Fruit fly (Drosophila melanogaster) whole organism, wandering third instar larva: ENCODE data around the gene Mcm2.

Experiments used
- Abd-B ChIP-seq: fragments of >200 bp; optimal IDR thresholded peaks from 2 replicates; lab custom pipeline; 2017; ENCODE audit warnings: missing biosample characterization, missing genetic modification characterization
- CG32264 ChIP-seq: fragments of 200-800 bp; sonication (Bioruptor generic); optimal IDR thresholded peaks from 2 replicates; lab custom pipeline; 2016; ENCODE audit warnings: missing biosample characterization, missing genetic modification characterization
- CG9705 ChIP-seq: fragments of 200-800 bp; sonication (Bioruptor generic); optimal IDR thresholded peaks from 2 replicates; lab custom pipeline; 2018; ENCODE audit warnings: missing biosample characterization, mild to moderate bottlenecking, missing genetic modification characterization
- CrebA ChIP-seq: fragments of 200-800 bp; sonication (Bioruptor generic); optimal IDR thresholded peaks from 2 replicates; lab custom pipeline; 2016; ENCODE audit warnings: missing biosample characterization, mild to moderate bottlenecking, missing genetic modification characterization, borderline replicate concordance
- Dfd ChIP-seq: fragments of >200 bp; optimal IDR thresholded peaks from 2 replicates; lab custom pipeline; 2017; ENCODE audit warnings: missing biosample characterization, missing genetic modification characterization
- Dif ChIP-seq: fragments of 200-275, 200-300 bp; sonication (Bioruptor generic); optimal IDR thresholded peaks from 2 replicates; lab custom pipeline; 2018; ENCODE audit warnings: missing biosample characterization, missing genetic modification characterization; ENCODE audit not compliant: partially characterized antibody
- GATAd ChIP-seq: sonication (Bioruptor generic); optimal IDR thresholded peaks from 2 replicates; lab custom pipeline; 2016; ENCODE audit warnings: missing biosample characterization, missing genetic modification characterization
- HLH106 ChIP-seq: fragments of 200-800 bp; optimal IDR thresholded peaks from 3 replicates; lab custom pipeline; 2019; ENCODE audit warnings: missing biosample characterization, mild to moderate bottlenecking, missing genetic modification characterization, moderate library complexity
- Hnf4 ChIP-seq: fragments of 200-800 bp; sonication (Bioruptor generic); optimal IDR thresholded peaks from 2 replicates; lab custom pipeline; 2016; ENCODE audit warnings: missing biosample characterization, mild to moderate bottlenecking, missing genetic modification characterization
- Hr78 ChIP-seq: fragments of >200 bp; optimal IDR thresholded peaks from 2 replicates; lab custom pipeline; 2017; ENCODE audit warnings: missing biosample characterization, missing genetic modification characterization
- Hr83 ChIP-seq: fragments of 200-300 bp; sonication (Bioruptor generic); optimal IDR thresholded peaks from 2 replicates; lab custom pipeline; 2016; ENCODE audit warnings: missing biosample characterization, mild to moderate bottlenecking, missing genetic modification characterization, moderate library complexity; ENCODE audit not compliant: poor library complexity, severe bottlenecking
- Jra ChIP-seq: sonication (Bioruptor generic); optimal IDR thresholded peaks from 2 replicates; lab custom pipeline; 2016; ENCODE audit warnings: missing biosample characterization, missing genetic modification characterization
- Mio ChIP-seq: sonication (Bioruptor generic); optimal IDR thresholded peaks from 2 replicates; lab custom pipeline; 2016; ENCODE audit warnings: missing biosample characterization, missing genetic modification characterization
- Myc ChIP-seq: fragments of >200 bp; optimal IDR thresholded peaks from 2 replicates; lab custom pipeline; 2017
- N ChIP-seq: fragments of >200 bp; optimal IDR thresholded peaks from 2 replicates; lab custom pipeline; 2018; ENCODE audit warnings: missing biosample characterization, missing external identifiers, missing genetic modification characterization
- OdsH ChIP-seq: fragments of 200-800 bp; sonication (Bioruptor generic); optimal IDR thresholded peaks from 2 replicates; lab custom pipeline; 2016; ENCODE audit warnings: missing biosample characterization, mild to moderate bottlenecking, missing genetic modification characterization
- Rel ChIP-seq, 2 experiments: fragments of 200-800 bp; sonication (Bioruptor generic) in 1 of 2; optimal IDR thresholded peaks; 2 replicates in 1 of 2; 3 replicates in 1 of 2; lab custom pipeline; 2016 to 2019; ENCODE audit warnings: mild to moderate bottlenecking in 2 of 2, missing biosample characterization in 2 of 2, missing genetic modification characterization in 2 of 2, moderate library complexity in 1 of 2
- Sp1 ChIP-seq: fragments of 200-800 bp; sonication (Bioruptor generic); optimal IDR thresholded peaks from 3 replicates; lab custom pipeline; 2019; ENCODE audit warnings: missing biosample characterization, mild to moderate bottlenecking, missing genetic modification characterization, moderate library complexity
- Vsx2 ChIP-seq: fragments of 200-300, 225-300 bp; sonication (Bioruptor generic); optimal IDR thresholded peaks from 2 replicates; lab custom pipeline; 2018; ENCODE audit warnings: missing biosample characterization, missing genetic modification characterization; ENCODE audit not compliant: partially characterized antibody
- br ChIP-seq: fragments of 200-800 bp; sonication (Bioruptor generic); optimal IDR thresholded peaks from 2 replicates; lab custom pipeline; 2016; ENCODE audit warnings: missing biosample characterization, missing genetic modification characterization
- brk ChIP-seq: fragments of 200-800 bp; sonication (Bioruptor generic); optimal IDR thresholded peaks from 2 replicates; lab custom pipeline; 2016; ENCODE audit warnings: missing biosample characterization, mild to moderate bottlenecking, missing genetic modification characterization
- dl ChIP-seq, 2 experiments: fragments of 175-275, 200-275 bp in 1 of 2; fragments of 200-275 bp in 1 of 2; sonication (Bioruptor generic); optimal IDR thresholded peaks; lab custom pipeline; 2018; ENCODE audit warnings: mild to moderate bottlenecking in 2 of 2, missing biosample characterization in 2 of 2, missing genetic modification characterization in 2 of 2, moderate library complexity in 2 of 2; ENCODE audit not compliant: partially characterized antibody in 2 of 2, insufficient read depth in 1 of 2
- dmrt93B ChIP-seq: fragments of 200-800 bp; sonication (Bioruptor generic); optimal IDR thresholded peaks from 2 replicates; lab custom pipeline; 2018; ENCODE audit warnings: missing biosample characterization, mild to moderate bottlenecking, missing genetic modification characterization
- dsf ChIP-seq: sonication (Bioruptor generic); optimal IDR thresholded peaks from 2 replicates; lab custom pipeline; 2016; ENCODE audit warnings: missing biosample characterization, missing genetic modification characterization, borderline replicate concordance
- ey ChIP-seq: fragments of 200-800 bp; sonication (Bioruptor generic); optimal IDR thresholded peaks from 2 replicates; lab custom pipeline; 2016; ENCODE audit warnings: missing biosample characterization, missing genetic modification characterization
- foxo ChIP-seq, 2 experiments: fragments of 200-800 bp; sonication (Bioruptor generic); optimal IDR thresholded peaks; 2 replicates in 1 of 2; 3 replicates in 1 of 2; lab custom pipeline; 2016 to 2017; ENCODE audit warnings: missing biosample characterization in 2 of 2, missing genetic modification characterization in 2 of 2
- fru ChIP-seq: fragments of 200-800 bp; sonication (Bioruptor generic); optimal IDR thresholded peaks from 3 replicates; lab custom pipeline; 2016; ENCODE audit warnings: missing biosample characterization, mild to moderate bottlenecking, missing genetic modification characterization
- h ChIP-seq: fragments of 200-800 bp; sonication (Bioruptor generic); optimal IDR thresholded peaks from 3 replicates; lab custom pipeline; 2016; ENCODE audit warnings: missing biosample characterization, mild to moderate bottlenecking, missing genetic modification characterization
- jim ChIP-seq: fragments of 175-275, 200-325 bp; sonication (Bioruptor generic); optimal IDR thresholded peaks from 2 replicates; lab custom pipeline; 2016; ENCODE audit warnings: missing biosample characterization, mild to moderate bottlenecking, missing genetic modification characterization
- lola ChIP-seq: fragments of >200 bp; optimal IDR thresholded peaks from 2 replicates; lab custom pipeline; 2017; ENCODE audit warnings: missing biosample characterization, missing genetic modification characterization
- pan ChIP-seq: fragments of >200 bp; optimal IDR thresholded peaks from 2 replicates; lab custom pipeline; 2017
- psq ChIP-seq: fragments of 200-800 bp; sonication (Bioruptor generic); optimal IDR thresholded peaks from 3 replicates; lab custom pipeline; 2017; ENCODE audit warnings: missing biosample characterization, mild to moderate bottlenecking, missing genetic modification characterization, moderate library complexity
- rgr ChIP-seq: fragments of 200-800 bp; sonication (Bioruptor generic); optimal IDR thresholded peaks from 3 replicates; lab custom pipeline; 2016; ENCODE audit warnings: missing biosample characterization, mild to moderate bottlenecking, missing genetic modification characterization
- sage ChIP-seq: fragments of 200-800 bp; sonication (Bioruptor generic); optimal IDR thresholded peaks from 2 replicates; lab custom pipeline; 2016; ENCODE audit warnings: missing biosample characterization, mild to moderate bottlenecking, missing genetic modification characterization
- sv ChIP-seq: fragments of 200-800 bp; sonication (Bioruptor generic); optimal IDR thresholded peaks from 3 replicates; lab custom pipeline; 2016; ENCODE audit warnings: missing biosample characterization, missing genetic modification characterization
- tai ChIP-seq: sonication (Bioruptor generic); optimal IDR thresholded peaks from 2 replicates; lab custom pipeline; 2016; ENCODE audit warnings: missing biosample characterization, missing genetic modification characterization
- usp ChIP-seq: fragments of >200 bp; optimal IDR thresholded peaks from 2 replicates; lab custom pipeline; 2017; ENCODE audit warnings: missing biosample characterization, missing genetic modification characterization
- woc ChIP-seq: sonication (Bioruptor generic); optimal IDR thresholded peaks from 2 replicates; lab custom pipeline; 2016; ENCODE audit warnings: missing biosample characterization, mild to moderate bottlenecking, missing genetic modification characterization

The Mcm2 gene

dm6 chr3R:8233864-8234263 lies 30.9 kb upstream of the Mcm2 start:
- TF ChIP-seq GATAd (GFP tag; lab: Kevin White, UChicago) (no peak), rgr (GFP tag; lab: Kevin White, UChicago) (peak; percentile 41), h (GFP tag; lab: Kevin White, UChicago) (no peak), dsf (GFP tag; lab: Kevin White, UChicago) (no peak), Myc (lab: Kevin White, UChicago) (no peak), psq (GFP tag; lab: Kevin White, UChicago) (no peak), Hr78 (GFP tag; lab: Kevin White, UChicago) (no peak), brk (GFP tag; lab: Kevin White, UChicago) (no peak), Mio (GFP tag; lab: Kevin White, UChicago) (no peak), Dfd (GFP tag; lab: Kevin White, UChicago) (no peak), Hnf4 (GFP tag; lab: Kevin White, UChicago) (peak; percentile 28), br (GFP tag; lab: Kevin White, UChicago) (peak; percentile 18), CrebA (GFP tag; lab: Kevin White, UChicago) (no peak), foxo (GFP tag; optimal IDR thresholded peaks at IDR 0.05; lab: Kevin White, UChicago) (peak in 1 of 2 experiments; percentile 21), Rel (GFP tag; optimal IDR thresholded peaks at IDR 0.05; lab: Kevin White, UChicago) (no peak), Rel (tag; optimal IDR thresholded peaks at IDR 0.05; lab: Kevin White, UChicago) (no peak), fru (GFP tag; lab: Kevin White, UChicago) (no peak), lola (GFP tag; lab: Kevin White, UChicago) (no peak), ey (GFP tag; lab: Kevin White, UChicago) (peak; percentile 36), HLH106 (tag; lab: Kevin White, UChicago) (no peak), sv (GFP tag; lab: Kevin White, UChicago) (no peak), CG9705 (GFP tag; lab: Kevin White, UChicago) (no peak), usp (GFP tag; lab: Kevin White, UChicago) (no peak), tai (GFP tag; lab: Kevin White, UChicago) (no peak), OdsH (GFP tag; lab: Kevin White, UChicago) (no peak), dmrt93B (no peak), woc (GFP tag; lab: Kevin White, UChicago) (no peak), CG32264 (GFP tag; lab: Kevin White, UChicago) (no peak), pan (lab: Kevin White, UChicago) (no peak), Dif (GFP tag; lab: Kevin White, UChicago) (no peak), dl (GFP tag; optimal IDR thresholded peaks at IDR 0.05; lab: Kevin White, UChicago; ENCODE audit: insufficient read depth in 1 of 2, partially characterized antibody in 2 of 2) (no peak), N (GFP tag; lab: Kevin White, UChicago) (no peak)

dm6 chr3R:8239472-8240301 lies 25.1 kb upstream of the Mcm2 start:
- no peak for TF ChIP-seq Dif (GFP tag; lab: Kevin White, UChicago)
- peak; percentile 69 for TF ChIP-seq dmrt93B
- peak; percentile 66 for TF ChIP-seq CG9705 (GFP tag; lab: Kevin White, UChicago)
- no peak for TF ChIP-seq jim (GFP tag; lab: Kevin White, UChicago)
- peak; percentile 49 for TF ChIP-seq Hnf4 (GFP tag; lab: Kevin White, UChicago)
- no peak for TF ChIP-seq tai (GFP tag; lab: Kevin White, UChicago)
- peak; percentile 56 for TF ChIP-seq sage
- no peak for TF ChIP-seq Dfd (GFP tag; lab: Kevin White, UChicago)
- no peak for TF ChIP-seq N (GFP tag; lab: Kevin White, UChicago)
- peak; percentile 84 for TF ChIP-seq OdsH (GFP tag; lab: Kevin White, UChicago)
- TF ChIP-seq Rel (GFP tag; optimal IDR thresholded peaks at IDR 0.05; lab: Kevin White, UChicago), result peak; percentile 32
- peak; percentile 49 for TF ChIP-seq Rel (tag; optimal IDR thresholded peaks at IDR 0.05; lab: Kevin White, UChicago)
- peak; percentile 93 for TF ChIP-seq Sp1
- TF ChIP-seq rgr (GFP tag; lab: Kevin White, UChicago), result peak; percentile 85
- TF ChIP-seq fru (GFP tag; lab: Kevin White, UChicago), result peak; percentile 44
- peak; percentile 87 for TF ChIP-seq HLH106 (tag; lab: Kevin White, UChicago)
- peak; percentile 39 for TF ChIP-seq Hr83 (GFP tag; lab: Kevin White, UChicago)
- no peak for TF ChIP-seq dl (GFP tag; optimal IDR thresholded peaks at IDR 0.05; lab: Kevin White, UChicago; ENCODE audit: insufficient read depth in 1 of 2, partially characterized antibody in 2 of 2)
- TF ChIP-seq GATAd (GFP tag; lab: Kevin White, UChicago), result no peak
- TF ChIP-seq Vsx2, result no peak
- peak; percentile 34 for TF ChIP-seq Mio (GFP tag; lab: Kevin White, UChicago)
- peak; percentile 83 for TF ChIP-seq ey (GFP tag; lab: Kevin White, UChicago)
- peak; percentile 63 for TF ChIP-seq brk (GFP tag; lab: Kevin White, UChicago)
- TF ChIP-seq CrebA (GFP tag; lab: Kevin White, UChicago), result no peak
- no peak for TF ChIP-seq Myc (lab: Kevin White, UChicago)
- TF ChIP-seq br (GFP tag; lab: Kevin White, UChicago), result peak; percentile 74
- TF ChIP-seq woc (GFP tag; lab: Kevin White, UChicago), result peak; percentile 72
- TF ChIP-seq Jra, result peak; percentile 71
- TF ChIP-seq CG32264 (GFP tag; lab: Kevin White, UChicago), result peak; percentile 43
- no peak for TF ChIP-seq lola (GFP tag; lab: Kevin White, UChicago)
- TF ChIP-seq psq (GFP tag; lab: Kevin White, UChicago), result peak; percentile 82
- TF ChIP-seq h (GFP tag; lab: Kevin White, UChicago), result peak; percentile 82
- TF ChIP-seq usp (GFP tag; lab: Kevin White, UChicago), result no peak
- TF ChIP-seq Abd-B (GFP tag; lab: Kevin White, UChicago), result no peak
- peak; percentile 29 for TF ChIP-seq dsf (GFP tag; lab: Kevin White, UChicago)
- TF ChIP-seq pan (lab: Kevin White, UChicago), result no peak
- TF ChIP-seq sv (GFP tag; lab: Kevin White, UChicago), result peak; percentile 78
- TF ChIP-seq Hr78 (GFP tag; lab: Kevin White, UChicago), result no peak
- peak in 1 of 2 experiments; percentile 90 for TF ChIP-seq foxo (GFP tag; optimal IDR thresholded peaks at IDR 0.05; lab: Kevin White, UChicago)
